Worm (Caenorhabditis elegans) whole organism, L3 larva: ENCODE measurements around the gene let-721.

ENCODE experiments used
- aly-2 ChIP-seq: fragments of 150-350 bp; optimal IDR thresholded peaks from 2 replicates; lab custom pipeline; 2014; ENCODE audit warnings: missing biosample characterization, missing genetic modification characterization
- ceh-9 ChIP-seq: sonication (generic microtip); optimal IDR thresholded peaks from 2 replicates; lab custom pipeline; 2018; ENCODE audit warnings: missing biosample characterization, missing genetic modification characterization
- daf-12 ChIP-seq: fragments of 150-350 bp; optimal IDR thresholded peaks from 2 replicates; lab custom pipeline; 2014; ENCODE audit warnings: missing biosample characterization, missing genetic modification reagents, missing genetic modification characterization
- elt-2 ChIP-seq: sonication (generic microtip); optimal IDR thresholded peaks from 2 replicates; lab custom pipeline; 2016; ENCODE audit warnings: missing genetic modification reagents, mild to moderate bottlenecking, missing genetic modification characterization, missing compliant biosample characterization
- fkh-10 ChIP-seq: sonication (generic microtip); optimal IDR thresholded peaks from 2 replicates; lab custom pipeline; 2017; ENCODE audit warnings: missing biosample characterization, missing genetic modification reagents, missing genetic modification characterization
- mdl-1 ChIP-seq: fragments of 150-350 bp; optimal IDR thresholded peaks from 2 replicates; lab custom pipeline; 2014; ENCODE audit warnings: missing biosample characterization, missing genetic modification characterization
- nfya-1 ChIP-seq: sonication (generic microtip); optimal IDR thresholded peaks from 2 replicates; lab custom pipeline; 2017; ENCODE audit warnings: missing genetic modification characterization, mild to moderate bottlenecking, missing compliant biosample characterization, antibody characterized with exemption, moderate library complexity; ENCODE audit not compliant: insufficient read depth
- nhr-11 ChIP-seq: fragments of 150-350 bp; optimal IDR thresholded peaks from 2 replicates; lab custom pipeline; 2014; ENCODE audit warnings: missing biosample characterization, missing genetic modification characterization
- pqm-1 ChIP-seq: fragments of 150-350 bp; optimal IDR thresholded peaks from 2 replicates; lab custom pipeline; 2017; ENCODE audit warnings: missing biosample characterization, missing genetic modification characterization, inconsistent platforms
- sea-2 ChIP-seq: fragments of 150-350 bp; sonication (generic microtip); optimal IDR thresholded peaks from 4 replicates; lab custom pipeline; 2014; ENCODE audit warnings: missing biosample characterization, missing genetic modification reagents, missing genetic modification characterization
- tbx-2 ChIP-seq: sonication (generic microtip); optimal IDR thresholded peaks from 2 replicates; lab custom pipeline; 2016; ENCODE audit warnings: mild to moderate bottlenecking, missing genetic modification characterization, missing compliant biosample characterization
- zag-1 ChIP-seq: fragments of 150-350 bp; optimal IDR thresholded peaks from 2 replicates; lab custom pipeline; 2014; ENCODE audit warnings: missing biosample characterization, missing genetic modification characterization

DNA sequence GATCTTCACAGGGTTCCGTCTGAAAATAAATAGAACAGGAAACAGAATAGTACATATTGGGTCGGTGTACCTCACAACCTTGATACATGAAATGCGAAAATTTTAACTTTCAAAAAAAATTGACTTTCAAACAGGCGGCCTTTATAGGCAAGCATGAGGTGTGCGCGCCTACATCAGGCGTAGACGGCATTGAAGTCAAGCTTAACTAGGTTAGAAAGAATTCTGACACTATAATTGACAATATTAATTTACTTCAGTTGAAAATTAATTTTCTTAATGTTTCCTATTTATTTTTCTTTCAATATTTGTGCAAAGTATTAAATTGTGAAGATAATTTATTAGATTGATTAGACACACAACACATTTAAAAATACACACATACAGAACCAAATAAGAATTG lies 34.8 kb downstream of the let-721 start, which contains the start of gene C05D11.5:
- TF ChIP-seq sea-2 (GFP tag; lab: Kevin White, UChicago) = no peak
- TF ChIP-seq fkh-10 (GFP tag; lab: Kevin White, UChicago) = no peak
- no peak for TF ChIP-seq tbx-2 (tag; lab: Kevin White, UChicago)
- no peak for TF ChIP-seq aly-2
- no peak for TF ChIP-seq elt-2 (tag; lab: Kevin White, UChicago)
- no peak for TF ChIP-seq mdl-1 (tag; lab: Kevin White, UChicago)
- no peak for TF ChIP-seq nfya-1 (tag; lab: Kevin White, UChicago)
- no peak for TF ChIP-seq nhr-11
- no peak for TF ChIP-seq daf-12
- TF ChIP-seq ceh-9 = no peak
- TF ChIP-seq pqm-1 = no peak
- no peak for TF ChIP-seq zag-1
